Worm (Caenorhabditis elegans): ENCODE results near the gene srh-80.
A peak's percentile ranks its signal among the peaks of the same experiment; 100 is the strongest.

srh-80 gene

ce11 chrV:251652-252051 lies 31.9 kb downstream of the srh-80 start, which contains the start of gene oac-39:
TSS of gene oac-39 (minus strand) at chrV:251752.
- TF ChIP-seq sptf-1 (tag; optimal IDR thresholded peaks at IDR 0.05): no peak
- no peak for TF ChIP-seq lsy-2 (tag; optimal IDR thresholded peaks at IDR 0.05)
- no peak for TF ChIP-seq nhr-2 (tag; optimal IDR thresholded peaks at IDR 0.05)
- no peak for TF ChIP-seq mab-5 (tag; optimal IDR thresholded peaks at IDR 0.05)

DNA sequence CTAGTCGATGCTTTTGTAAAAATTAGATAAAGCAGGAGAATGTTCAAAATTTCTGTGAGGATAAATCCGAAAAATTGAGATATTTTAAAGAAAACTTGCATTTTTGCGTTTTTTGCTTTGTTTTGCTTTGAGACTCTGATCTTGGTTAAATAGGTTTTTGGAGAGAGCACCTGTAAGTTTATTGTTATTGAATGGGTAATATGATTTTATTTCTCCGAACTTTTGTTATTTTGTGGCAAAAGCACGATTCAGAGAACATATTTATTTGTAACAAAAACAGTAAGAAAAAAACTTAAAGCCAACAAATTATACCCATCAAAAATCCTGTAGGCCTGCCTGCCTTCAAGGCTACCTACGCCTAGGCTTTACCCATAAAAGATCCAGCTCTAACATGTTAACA lies 34.9 kb downstream of the srh-80 start, which contains the start of gene str-121:
Gene str-121, minus strand, starts transcription at position 101 of the 400 bp plus-strand sequence.
- TF ChIP-seq nhr-237 (tag; optimal IDR thresholded peaks at IDR 0.05): no peak
- no peak for TF ChIP-seq sem-2 (GFP tag; optimal IDR thresholded peaks at IDR 0.05)
- TF ChIP-seq ceh-39 (tag; optimal IDR thresholded peaks at IDR 0.05): no peak
- TF ChIP-seq nhr-28 (tag; optimal IDR thresholded peaks at IDR 0.05): no peak
- no peak for TF ChIP-seq mep-1 (tag; optimal IDR thresholded peaks at IDR 0.05)
- TF ChIP-seq cnd-1 (tag; optimal IDR thresholded peaks at IDR 0.05): no peak
- no peak for TF ChIP-seq ces-1 (GFP tag; optimal IDR thresholded peaks at IDR 0.05)
- TF ChIP-seq mls-2 (tag; optimal IDR thresholded peaks at IDR 0.05): no peak
- no peak for TF ChIP-seq lsy-2 (tag; optimal IDR thresholded peaks at IDR 0.05)
- no peak for TF ChIP-seq ceh-83 (GFP tag; optimal IDR thresholded peaks at IDR 0.05)
- TF ChIP-seq drap-1 (GFP tag; optimal IDR thresholded peaks at IDR 0.05): no peak
- TF ChIP-seq hlh-1 (tag; optimal IDR thresholded peaks at IDR 0.05): no peak
- TF ChIP-seq ztf-11 (tag; optimal IDR thresholded peaks at IDR 0.05): no peak

DNA sequence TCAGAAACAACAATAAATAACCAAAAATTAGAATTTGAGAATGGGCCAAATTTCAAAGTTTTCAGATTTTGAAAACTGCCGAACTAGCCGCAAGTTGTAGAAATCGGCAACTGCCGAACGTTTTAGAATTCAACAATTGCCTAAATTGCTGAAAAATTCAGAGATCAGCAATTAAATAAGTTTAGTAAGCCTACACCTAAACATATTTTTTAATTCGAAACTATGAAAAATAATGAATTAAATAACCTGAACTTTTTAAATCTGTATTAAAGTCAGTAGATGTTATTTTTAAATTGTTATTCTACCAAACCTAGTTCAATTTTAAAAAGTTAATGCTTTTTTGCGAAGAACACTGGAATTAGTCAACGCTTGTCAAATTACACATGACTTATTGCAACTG lies 39.0 kb downstream of the srh-80 start, which contains the start of gene nhr-204:
Gene nhr-204, minus strand, starts transcription at position 101 of the 400 bp plus-strand sequence.
- TF ChIP-seq lin-32 (GFP tag; optimal IDR thresholded peaks at IDR 0.05) (no peak), nhr-28 (tag; optimal IDR thresholded peaks at IDR 0.05) (no peak), ceh-83 (GFP tag; optimal IDR thresholded peaks at IDR 0.05) (no peak), ces-1 (GFP tag; optimal IDR thresholded peaks at IDR 0.05) (no peak), elt-3 (tag; optimal IDR thresholded peaks at IDR 0.05) (no peak)

ce11 chrV:260334-260733 lies 40.6 kb downstream of the srh-80 start:
- TF ChIP-seq nhr-12 (tag; optimal IDR thresholded peaks at IDR 0.05) (no peak), nhr-237 (tag; optimal IDR thresholded peaks at IDR 0.05) (no peak), mep-1 (tag; optimal IDR thresholded peaks at IDR 0.05) (no peak), nhr-76 (tag; optimal IDR thresholded peaks at IDR 0.05) (no peak), elt-1 (tag; optimal IDR thresholded peaks at IDR 0.05; ENCODE audit: borderline replicate concordance, insufficient read depth) (no peak), sptf-1 (tag; optimal IDR thresholded peaks at IDR 0.05) (no peak), nhr-28 (tag; optimal IDR thresholded peaks at IDR 0.05) (no peak), lin-32 (GFP tag; optimal IDR thresholded peaks at IDR 0.05) (no peak), ceh-43 (GFP tag; optimal IDR thresholded peaks at IDR 0.05) (no peak)

- TF ChIP-seq mab-5 (tag; optimal IDR thresholded peaks at IDR 0.05): peak; percentile 5
- TF ChIP-seq M03D4.4 (tag; optimal IDR thresholded peaks at IDR 0.05): peak; percentile 89
- TF ChIP-seq nhr-237 (tag; optimal IDR thresholded peaks at IDR 0.05): peak; percentile 23
- TF ChIP-seq bed-3 (GFP tag; optimal IDR thresholded peaks at IDR 0.05): peak; percentile 80
- peak; percentile 47 for TF ChIP-seq unc-62 (GFP tag; optimal IDR thresholded peaks at IDR 0.05)
- peak; percentile 99 for TF ChIP-seq unc-120 (tag; optimal IDR thresholded peaks at IDR 0.05; ENCODE audit: poor library complexity, severe bottlenecking)
- peak; percentile 46 for TF ChIP-seq tbx-8 (GFP tag; optimal IDR thresholded peaks at IDR 0.05)
- TF ChIP-seq nhr-2 (tag; optimal IDR thresholded peaks at IDR 0.05): peak; percentile 54
- peak; percentile 63 for TF ChIP-seq mls-2 (tag; optimal IDR thresholded peaks at IDR 0.05)
Observed at ce11 chrV:265062-265963, 45.6 kb downstream of the srh-80 start.

ce11 chrV:268007-268406 lies 48.3 kb downstream of the srh-80 start, which contains the start of gene lgc-26:
TSS of gene lgc-26 (plus strand) at chrV:268307.
- TF ChIP-seq blmp-1 (tag; optimal IDR thresholded peaks at IDR 0.05) (no peak), ces-1 (GFP tag; optimal IDR thresholded peaks at IDR 0.05) (no peak), tbx-8 (GFP tag; optimal IDR thresholded peaks at IDR 0.05) (no peak), mls-2 (tag; optimal IDR thresholded peaks at IDR 0.05) (no peak), sem-2 (GFP tag; optimal IDR thresholded peaks at IDR 0.05) (no peak), ceh-83 (GFP tag; optimal IDR thresholded peaks at IDR 0.05) (no peak), nhr-28 (tag; optimal IDR thresholded peaks at IDR 0.05) (no peak), M03D4.4 (tag; optimal IDR thresholded peaks at IDR 0.05) (no peak), bed-3 (GFP tag; optimal IDR thresholded peaks at IDR 0.05) (no peak), sptf-1 (tag; optimal IDR thresholded peaks at IDR 0.05) (no peak), mab-5 (tag; optimal IDR thresholded peaks at IDR 0.05) (no peak), pha-4 (tag; optimal IDR thresholded peaks at IDR 0.05) (no peak), elt-3 (tag; optimal IDR thresholded peaks at IDR 0.05) (no peak), mep-1 (tag; optimal IDR thresholded peaks at IDR 0.05) (no peak), snpc-4 (tag; optimal IDR thresholded peaks at IDR 0.05) (no peak)

Data from whole organism, mixed stage, embryonic.